Fruit fly (Drosophila melanogaster): ENCODE results near the gene CG3552.

Gene CG3552

DNA sequence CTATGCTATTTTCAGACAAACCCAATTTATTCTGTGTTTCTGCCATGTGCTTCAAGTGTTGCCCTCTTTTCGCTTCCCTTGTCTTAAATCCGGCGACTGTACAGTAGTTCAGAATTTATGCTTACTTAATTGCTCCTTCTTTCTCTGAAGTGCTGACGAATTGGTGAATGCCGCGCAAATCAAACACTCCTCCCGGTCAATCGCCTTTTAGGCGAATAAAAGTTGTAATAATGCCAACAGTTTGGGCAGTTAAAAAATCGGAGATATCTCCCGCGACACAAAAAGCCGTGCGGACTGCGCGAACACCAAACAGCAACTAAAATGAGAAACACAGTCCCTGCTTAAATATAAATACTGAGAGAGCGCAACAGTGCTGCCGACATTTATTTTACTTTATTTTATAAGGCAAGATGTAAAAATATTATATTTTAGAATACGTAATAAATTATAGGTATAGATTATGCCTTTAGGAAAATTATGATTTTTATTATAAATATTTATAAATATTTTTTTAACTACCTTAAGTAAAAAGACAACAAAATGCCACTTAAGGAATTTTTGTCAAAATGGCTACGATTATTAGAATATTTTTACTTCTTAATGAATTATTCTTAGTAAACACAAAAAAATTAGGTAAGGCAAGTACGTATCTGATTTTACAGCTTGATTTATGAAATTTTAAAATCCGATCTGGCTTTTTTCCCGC, 49.0 kb downstream of the CG3552 start, which contains the start of gene path (continued):
- TF ChIP-seq CG9932 (GFP tag; IDR thresholded peaks at IDR 0.05) (no peak), CG34376 (GFP tag; optimal IDR thresholded peaks at IDR 0.05) (peak; percentile 53), danr (GFP tag; IDR thresholded peaks at IDR 0.05) (no peak), CG16779 (GFP tag; IDR thresholded peaks at IDR 0.05) (no peak), CG13894 (tag; optimal IDR thresholded peaks at IDR 0.05) (peak; percentile 51), CG11723 (GFP tag; optimal IDR thresholded peaks at IDR 0.05) (no peak), usp (GFP tag; optimal IDR thresholded peaks at IDR 0.05) (no peak), prd (optimal IDR thresholded peaks at IDR 0.05) (no peak), prd (GFP tag; IDR thresholded peaks at IDR 0.05) (0 out of 3 replicates have a peak, but pooled peaks have one; percentile 19), CG11247 (GFP tag; IDR thresholded peaks at IDR 0.05) (no peak), pb (GFP tag; optimal IDR thresholded peaks at IDR 0.05) (no peak), CG15514 (GFP tag; optimal IDR thresholded peaks at IDR 0.05) (peak; percentile 38), otp (GFP tag; IDR thresholded peaks at IDR 0.05) (peak; percentile 50; the same call in 1 of the 3 replicates), fu2 (GFP tag; optimal IDR thresholded peaks at IDR 0.05) (no peak), tup (GFP tag; optimal IDR thresholded peaks at IDR 0.05) (no peak), CG8281 (tag; optimal IDR thresholded peaks at IDR 0.05) (no peak), Bdp1 (GFP tag; optimal IDR thresholded peaks at IDR 0.05) (no peak), Oli (tag; optimal IDR thresholded peaks at IDR 0.05) (peak; percentile 33), CG11696 (GFP tag; IDR thresholded peaks at IDR 0.05) (peak; percentile 45; the same call in 1 of the 2 replicates), Atf-2 (GFP tag; optimal IDR thresholded peaks at IDR 0.05) (no peak), CG32532 (GFP tag; IDR thresholded peaks at IDR 0.05) (peak; percentile 30; the same call in 1 of the 2 replicates), wor (GFP tag; IDR thresholded peaks at IDR 0.05) (no peak), hb (GFP tag; IDR thresholded peaks at IDR 0.05; ENCODE audit: partially characterized antibody) (no peak), CG6272 (GFP tag; IDR thresholded peaks at IDR 0.05) (no peak), CG33557 (GFP tag; optimal IDR thresholded peaks at IDR 0.05) (no peak), maf-S (GFP tag; optimal IDR thresholded peaks at IDR 0.05) (no peak), CG17385 (GFP tag; optimal IDR thresholded peaks at IDR 0.05) (peak; percentile 11), pzg (GFP tag; optimal IDR thresholded peaks at IDR 0.05) (no peak), oc (tag; optimal IDR thresholded peaks at IDR 0.05) (peak; percentile 6), Bteb2 (GFP tag; optimal IDR thresholded peaks at IDR 0.05) (no peak), CG9727 (GFP tag; optimal IDR thresholded peaks at IDR 0.05) (peak; percentile 64), CG14014 (GFP tag; IDR thresholded peaks at IDR 0.05) (peak; percentile 17; the same call in 1 of the 2 replicates), CG2199 (GFP tag; IDR thresholded peaks at IDR 0.05) (peak; percentile 88; the same call in 2 of the 3 replicates), YL-1 (GFP tag; optimal IDR thresholded peaks at IDR 0.05) (peak; percentile 4), Side (GFP tag; optimal IDR thresholded peaks at IDR 0.05) (no peak), az2 (GFP tag; optimal IDR thresholded peaks at IDR 0.05) (no peak), z (GFP tag; IDR thresholded peaks at IDR 0.05) (no peak; the same call in 2 of the 3 replicates), mam (GFP tag; optimal IDR thresholded peaks at IDR 0.05) (no peak), H15 (GFP tag; IDR thresholded peaks at IDR 0.05) (no peak), amos (GFP tag; IDR thresholded peaks at IDR 0.05; ENCODE audit: partially characterized antibody) (no peak; the same call in 1 of the 2 replicates), br (optimal IDR thresholded peaks at IDR 0.05) (no peak), CG3065 (GFP tag; optimal IDR thresholded peaks at IDR 0.05) (no peak), CG1603 (tag; optimal IDR thresholded peaks at IDR 0.05) (peak; percentile 20), CG4282 (GFP tag; optimal IDR thresholded peaks at IDR 0.05) (peak; percentile 38), HLH54F (GFP tag; optimal IDR thresholded peaks at IDR 0.05) (no peak), Abd-B (GFP tag; optimal IDR thresholded peaks at IDR 0.05) (no peak), CG43689 (GFP tag; IDR thresholded peaks at IDR 0.05) (no peak), CG1233 (GFP tag; optimal IDR thresholded peaks at IDR 0.05) (no peak), hth (optimal IDR thresholded peaks at IDR 0.05) (no peak), insv (GFP tag; optimal IDR thresholded peaks at IDR 0.05) (peak in 1 of 2 experiments; percentile 10), CG9876 (GFP tag; optimal IDR thresholded peaks at IDR 0.05) (no peak)

Data from whole organism, embryonic.